Fruit fly (Drosophila melanogaster) whole organism, prepupa: ENCODE results near the gene Tsp68C.
A peak's percentile ranks its signal among the peaks of the same experiment; 100 is the strongest.

Source experiments
- Blimp-1 ChIP-seq: fragments of 200-800 bp; sonication (Bioruptor generic); optimal IDR thresholded peaks from 3 replicates; lab custom pipeline; 2017; ENCODE audit warnings: missing biosample characterization, missing genetic modification characterization, mild to moderate bottlenecking, moderate library complexity, missing genetic modification reagents
- CG10669 ChIP-seq: fragments of 200-800 bp; sonication (Bioruptor generic); optimal IDR thresholded peaks from 3 replicates; lab custom pipeline; 2018; ENCODE audit warnings: missing biosample characterization, mild to moderate bottlenecking, missing genetic modification characterization, moderate library complexity
- CG11294 ChIP-seq: fragments of 200-800 bp; sonication (Bioruptor generic); IDR thresholded peaks from 2 replicates; pipeline ENCODE4 v1.3.6; 2022; ENCODE audit warnings: missing biosample characterization, missing genetic modification characterization
- CG11762 ChIP-seq: fragments of 200-800 bp; sonication (Bioruptor generic); optimal IDR thresholded peaks from 3 replicates; lab custom pipeline; 2016; ENCODE audit warnings: missing biosample characterization, missing genetic modification characterization; ENCODE audit not compliant: insufficient read depth
- CG11902 ChIP-seq: fragments of 200-800 bp; sonication (Bioruptor generic); optimal IDR thresholded peaks from 3 replicates; lab custom pipeline; 2016; ENCODE audit warnings: missing biosample characterization, missing genetic modification characterization
- CG15336 ChIP-seq: fragments of 200-800 bp; sonication (Bioruptor generic); IDR thresholded peaks from 2 replicates; pipeline ENCODE4 v1.3.6; 2022; ENCODE audit warnings: missing biosample characterization, missing genetic modification characterization
- CG1621 ChIP-seq: fragments of 200-800 bp; sonication (Bioruptor generic); optimal IDR thresholded peaks from 3 replicates; lab custom pipeline; 2018; ENCODE audit warnings: missing biosample characterization, mild to moderate bottlenecking, missing genetic modification characterization
- CG3032 ChIP-seq: fragments of 200-800 bp; optimal IDR thresholded peaks from 2 replicates; lab custom pipeline; 2019; ENCODE audit warnings: missing biosample characterization, mild to moderate bottlenecking, missing genetic modification characterization, moderate library complexity
- CG34406 ChIP-seq: fragments of 200-800 bp; sonication (Bioruptor generic); optimal IDR thresholded peaks from 3 replicates; lab custom pipeline; 2016; ENCODE audit warnings: missing biosample characterization, missing genetic modification characterization
- CG3919 ChIP-seq: fragments of 200-800 bp; sonication (Bioruptor generic); optimal IDR thresholded peaks from 3 replicates; lab custom pipeline; 2016; ENCODE audit warnings: missing biosample characterization, missing genetic modification characterization
- CG4318 ChIP-seq: fragments of 200-800 bp; sonication (Bioruptor generic); optimal IDR thresholded peaks from 3 replicates; lab custom pipeline; 2017; ENCODE audit warnings: missing biosample characterization, mild to moderate bottlenecking, missing genetic modification characterization
- CG6276 ChIP-seq: fragments of 200-800 bp; sonication (Bioruptor generic); optimal IDR thresholded peaks from 2 replicates; lab custom pipeline; 2017; ENCODE audit warnings: missing biosample characterization, mild to moderate bottlenecking, missing genetic modification characterization
- CG6792 ChIP-seq: fragments of 200-800 bp; sonication (Bioruptor generic); optimal IDR thresholded peaks from 3 replicates; lab custom pipeline; 2016; ENCODE audit warnings: missing biosample characterization, missing genetic modification characterization
- CG6808 ChIP-seq: fragments of 200-800 bp; sonication (Bioruptor generic); optimal IDR thresholded peaks from 3 replicates; lab custom pipeline; 2017; ENCODE audit warnings: missing biosample characterization, missing genetic modification characterization, mild to moderate bottlenecking, moderate library complexity, missing genetic modification reagents
- CG6854 ChIP-seq: fragments of 200-800 bp; sonication (Bioruptor generic); optimal IDR thresholded peaks from 2 replicates; lab custom pipeline; 2017; ENCODE audit warnings: missing biosample characterization, mild to moderate bottlenecking, missing genetic modification characterization
- CG8119 ChIP-seq: fragments of 200-800 bp; sonication (Bioruptor generic); IDR thresholded peaks from 3 replicates; pipeline ENCODE4 v1.3.6; 2022; ENCODE audit warnings: missing biosample characterization, missing genetic modification characterization
- CG8319 ChIP-seq: fragments of 200-800 bp; sonication (Bioruptor generic); optimal IDR thresholded peaks from 3 replicates; lab custom pipeline; 2016; ENCODE audit warnings: missing biosample characterization, missing genetic modification characterization
- CG8632 ChIP-seq: fragments of 200-800 bp; sonication (Bioruptor generic); optimal IDR thresholded peaks from 3 replicates; lab custom pipeline; 2016; ENCODE audit warnings: missing biosample characterization, missing genetic modification characterization
- Eip75B ChIP-seq: fragments of 200-800 bp; sonication (Bioruptor generic); optimal IDR thresholded peaks from 3 replicates; lab custom pipeline; 2016; ENCODE audit warnings: missing biosample characterization, missing genetic modification characterization
- Eip78C ChIP-seq: fragments of 200-800 bp; sonication (Bioruptor generic); peaks from one replicate; lab custom pipeline; 2016; ENCODE audit warnings: missing biosample characterization, missing genetic modification characterization
- Eip93F ChIP-seq: fragments of 200-800 bp; sonication (Bioruptor generic); optimal IDR thresholded peaks from 2 replicates; lab custom pipeline; 2016; ENCODE audit warnings: missing biosample characterization, mild to moderate bottlenecking, missing genetic modification characterization
- Ets21C ChIP-seq: fragments of 200-800 bp; sonication (Bioruptor generic); optimal IDR thresholded peaks from 3 replicates; lab custom pipeline; 2016; ENCODE audit warnings: missing biosample characterization, missing genetic modification characterization
- Gug ChIP-seq: fragments of 200-800 bp; sonication (Bioruptor generic); IDR thresholded peaks from 2 replicates; pipeline ENCODE4 v1.3.6; 2022; ENCODE audit warnings: missing biosample characterization, missing genetic modification characterization
- Hr38 ChIP-seq: sonication (Bioruptor generic); optimal IDR thresholded peaks from 2 replicates; lab custom pipeline; 2016; ENCODE audit warnings: missing biosample characterization, missing genetic modification characterization
- Hr4 ChIP-seq: fragments of 200-800 bp; sonication (Bioruptor generic); optimal IDR thresholded peaks from 3 replicates; lab custom pipeline; 2016; ENCODE audit warnings: missing biosample characterization, missing genetic modification characterization
- Lpt ChIP-seq: fragments of 200-800 bp; sonication (Bioruptor generic); optimal IDR thresholded peaks from 3 replicates; lab custom pipeline; 2016; ENCODE audit warnings: missing biosample characterization, missing genetic modification characterization
- Met ChIP-seq: fragments of 200-800 bp; sonication (Bioruptor generic); optimal IDR thresholded peaks from 3 replicates; lab custom pipeline; 2016; ENCODE audit warnings: missing biosample characterization, missing genetic modification characterization
- OdsH ChIP-seq: fragments of 200-800 bp; sonication (Bioruptor generic); optimal IDR thresholded peaks from 3 replicates; lab custom pipeline; 2016; ENCODE audit warnings: missing biosample characterization, missing genetic modification characterization
- Smox ChIP-seq: fragments of 200-800 bp; sonication (Bioruptor generic); optimal IDR thresholded peaks from 3 replicates; lab custom pipeline; 2016; ENCODE audit warnings: missing biosample characterization, missing genetic modification characterization
- Sox102F ChIP-seq: fragments of 200-800 bp; sonication (Bioruptor generic); optimal IDR thresholded peaks from 2 replicates; lab custom pipeline; 2016; ENCODE audit warnings: missing biosample characterization, mild to moderate bottlenecking, missing genetic modification characterization
- Sox15 ChIP-seq: fragments of 200-800 bp; sonication (Bioruptor generic); optimal IDR thresholded peaks from 3 replicates; lab custom pipeline; 2016; ENCODE audit warnings: missing biosample characterization, missing genetic modification characterization
- cyc ChIP-seq: fragments of 200-800 bp; sonication (Bioruptor generic); optimal IDR thresholded peaks from 3 replicates; lab custom pipeline; 2016; ENCODE audit warnings: missing biosample characterization, missing genetic modification characterization
- eg ChIP-seq: fragments of 200-800 bp; sonication (Bioruptor generic); IDR thresholded peaks from 3 replicates; pipeline ENCODE4 v1.3.6; 2022; ENCODE audit warnings: missing biosample characterization, missing genetic modification characterization
- esn ChIP-seq: fragments of 200-800 bp; sonication (Bioruptor generic); optimal IDR thresholded peaks from 2 replicates; lab custom pipeline; 2016; ENCODE audit warnings: missing biosample characterization, mild to moderate bottlenecking, missing genetic modification characterization, moderate library complexity
- fd59A ChIP-seq: fragments of 200-800 bp; sonication (Bioruptor generic); optimal IDR thresholded peaks from 2 replicates; lab custom pipeline; 2017; ENCODE audit warnings: missing biosample characterization, mild to moderate bottlenecking, missing genetic modification characterization, missing genetic modification reagents
- fkh ChIP-seq: fragments of 200-800 bp; sonication (Bioruptor generic); optimal IDR thresholded peaks from 3 replicates; lab custom pipeline; 2017; ENCODE audit warnings: missing biosample characterization, mild to moderate bottlenecking, missing genetic modification characterization, moderate library complexity
- net ChIP-seq: fragments of 200-800 bp; sonication (Bioruptor generic); optimal IDR thresholded peaks from 3 replicates; lab custom pipeline; 2016; ENCODE audit warnings: missing biosample characterization, missing genetic modification characterization
- pdm3 ChIP-seq: fragments of 200-800 bp; sonication (Bioruptor generic); optimal IDR thresholded peaks from 3 replicates; lab custom pipeline; 2016; ENCODE audit warnings: missing biosample characterization, missing genetic modification characterization
- salr ChIP-seq, 2 experiments: fragments of 200-800 bp; sonication (Bioruptor generic); optimal IDR thresholded peaks; 3 replicates each; lab custom pipeline; 2016 to 2018; ENCODE audit warnings: missing biosample characterization in 2 of 2, missing genetic modification characterization in 2 of 2, mild to moderate bottlenecking in 1 of 2
- spab ChIP-seq: fragments of 200-800 bp; sonication (Bioruptor generic); optimal IDR thresholded peaks from 2 replicates; lab custom pipeline; 2017; ENCODE audit warnings: missing biosample characterization, mild to moderate bottlenecking, missing genetic modification characterization, missing genetic modification reagents
- ss ChIP-seq, 2 experiments: fragments of 200-800 bp; sonication (Bioruptor generic); optimal IDR thresholded peaks; 2 replicates in 1 of 2; 3 replicates in 1 of 2; lab custom pipeline; 2017 to 2018; ENCODE audit warnings: mild to moderate bottlenecking in 2 of 2, missing biosample characterization in 2 of 2, missing genetic modification characterization in 2 of 2, moderate library complexity in 1 of 2
- topi ChIP-seq: fragments of 200-800 bp; sonication (Bioruptor generic); optimal IDR thresholded peaks from 3 replicates; lab custom pipeline; 2016; ENCODE audit warnings: missing biosample characterization, missing genetic modification characterization
- vri ChIP-seq: fragments of 200-800 bp; sonication (Bioruptor generic); optimal IDR thresholded peaks from 3 replicates; lab custom pipeline; 2016; ENCODE audit warnings: missing biosample characterization, mild to moderate bottlenecking, missing genetic modification characterization

The Tsp68C gene

dm6 chr3L:13878729-13879128 lies 35.3 kb downstream of the Tsp68C start, which contains the start of gene CG13737:
Gene CG13737 (plus strand): TSS chr3L:13878994.
- TF ChIP-seq CG4318 (GFP tag; lab: Kevin White, UChicago) (no peak), pdm3 (GFP tag; lab: Kevin White, UChicago) (no peak), Hr4 (GFP tag; lab: Kevin White, UChicago) (no peak), CG8319 (GFP tag; lab: Kevin White, UChicago) (no peak), CG11294 (GFP tag; lab: Robert Waterston, UW) (no peak), Lpt (GFP tag; lab: Kevin White, UChicago) (peak; percentile 17), CG34406 (GFP tag; lab: Kevin White, UChicago) (no peak), topi (GFP tag; lab: Kevin White, UChicago) (no peak), Hr38 (GFP tag; lab: Kevin White, UChicago) (no peak), CG6276 (GFP tag; lab: Kevin White, UChicago) (no peak), Sox102F (GFP tag; lab: Kevin White, UChicago) (no peak), fd59A (GFP tag; lab: Kevin White, UChicago) (no peak), spab (GFP tag; lab: Kevin White, UChicago) (no peak), Smox (GFP tag; lab: Kevin White, UChicago) (no peak), Eip78C (GFP tag; lab: Kevin White, UChicago) (peak; percentile 54), Met (GFP tag; lab: Kevin White, UChicago) (no peak), vri (GFP tag; lab: Kevin White, UChicago) (no peak), Ets21C (GFP tag; lab: Kevin White, UChicago) (no peak), CG15336 (GFP tag; lab: Robert Waterston, UW) (no peak), CG8632 (GFP tag; lab: Kevin White, UChicago) (no peak), fkh (no peak), CG8119 (GFP tag; lab: Robert Waterston, UW) (no peak), net (GFP tag; lab: Kevin White, UChicago) (no peak), OdsH (GFP tag; lab: Kevin White, UChicago) (no peak), cyc (GFP tag; lab: Kevin White, UChicago) (no peak), CG10669 (GFP tag; lab: Kevin White, UChicago) (no peak), CG6792 (GFP tag; lab: Kevin White, UChicago) (no peak), Eip93F (GFP tag; lab: Kevin White, UChicago) (no peak), CG3919 (peak; percentile 48), CG3032 (tag; lab: Kevin White, UChicago) (no peak), Sox15 (GFP tag; lab: Kevin White, UChicago) (no peak), Eip75B (GFP tag; lab: Kevin White, UChicago) (no peak), eg (GFP tag; lab: Robert Waterston, UW) (peak; percentile 59; the same call in 1 of the 3 replicates), CG1621 (no peak), CG11762 (GFP tag; lab: Kevin White, UChicago) (no peak)

dm6 chr3L:13881555-13881954 lies 38.1 kb downstream of the Tsp68C start:
- TF ChIP-seq CG11902 (no peak), Lpt (GFP tag; lab: Kevin White, UChicago) (peak; percentile 10), CG6808 (GFP tag; lab: Kevin White, UChicago) (no peak), Blimp-1 (GFP tag; lab: Kevin White, UChicago) (peak; percentile 37), Eip78C (GFP tag; lab: Kevin White, UChicago) (peak; percentile 61)
- TF ChIP-seq, all 60 proteins: peak for 3

dm6 chr3L:13882532-13882931 lies 39.1 kb downstream of the Tsp68C start:
- no peak for TF ChIP-seq ss (GFP tag; optimal IDR thresholded peaks at IDR 0.05; lab: Kevin White, UChicago)
- TF ChIP-seq CG6808 (GFP tag; lab: Kevin White, UChicago), result no peak
- TF ChIP-seq fd59A (GFP tag; lab: Kevin White, UChicago), result no peak
- TF ChIP-seq Smox (GFP tag; lab: Kevin White, UChicago), result no peak
- TF ChIP-seq Gug (GFP tag; lab: Robert Waterston, UW), result no peak
- TF ChIP-seq Eip78C (GFP tag; lab: Kevin White, UChicago), result peak; percentile 10
- no peak for TF ChIP-seq net (GFP tag; lab: Kevin White, UChicago)
- TF ChIP-seq CG6854, result no peak
- TF ChIP-seq spab (GFP tag; lab: Kevin White, UChicago), result no peak
- no peak for TF ChIP-seq salr (GFP tag; optimal IDR thresholded peaks at IDR 0.05; lab: Kevin White, UChicago)
- TF ChIP-seq fkh, result peak; percentile 22
- TF ChIP-seq esn (GFP tag; lab: Kevin White, UChicago), result no peak
- TF ChIP-seq CG11762 (GFP tag; lab: Kevin White, UChicago), result no peak
